Worm (Caenorhabditis elegans): ENCODE results near the gene Y6E2A.1.

DNA sequence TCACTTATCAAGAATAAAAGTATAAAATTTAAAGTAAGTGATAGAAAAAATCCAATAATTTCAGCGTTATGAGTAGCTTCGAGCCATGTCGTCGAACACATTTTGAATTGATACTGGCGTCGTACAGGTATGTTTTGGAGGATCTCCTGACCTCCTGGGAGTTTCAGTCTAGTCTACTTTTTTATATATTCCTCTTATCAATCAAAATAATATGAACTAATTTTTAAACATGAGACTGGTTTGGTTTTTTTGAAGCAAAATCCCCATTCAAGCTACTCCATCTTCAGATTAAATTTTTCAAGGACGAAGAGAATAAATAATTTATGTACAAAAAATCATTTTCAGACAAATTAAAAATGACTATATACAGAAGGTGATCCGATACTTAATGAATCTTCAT is 1.6 kb upstream of the Y6E2A.1 start, which contains the start of gene str-101:
- TF ChIP-seq T22C8.4 (GFP tag; IDR thresholded peaks at IDR 0.05) (no peak), flt-1 (GFP tag; IDR thresholded peaks at IDR 0.05) (no peak), cog-1 (tag; optimal IDR thresholded peaks at IDR 0.05) (no peak)
